Worm (Caenorhabditis elegans) whole organism, late embryonic: ENCODE data around the gene dhcr-24.

Source experiments
- F13H6.1 ChIP-seq: sonication (generic microtip); optimal IDR thresholded peaks from 2 replicates; lab custom pipeline; 2016; ENCODE audit warnings: missing genetic modification characterization, missing compliant biosample characterization
- K09A11.1 ChIP-seq: sonication (generic microtip); optimal IDR thresholded peaks from 2 replicates; lab custom pipeline; 2017; ENCODE audit warnings: antibody characterized with exemption, mild to moderate bottlenecking, missing genetic modification characterization, missing compliant biosample characterization; ENCODE audit not compliant: insufficient read depth
- T23F11.4 ChIP-seq: fragments of 200-800 bp; sonication (Bioruptor generic); optimal IDR thresholded peaks from 2 replicates; lab custom pipeline; 2018; ENCODE audit warnings: mild to moderate bottlenecking, missing genetic modification characterization, missing compliant biosample characterization
- Y22D7AL.16 ChIP-seq: sonication (generic microtip); optimal IDR thresholded peaks from 2 replicates; lab custom pipeline; 2016; ENCODE audit warnings: missing genetic modification characterization, missing compliant biosample characterization
- ahr-1 ChIP-seq: sonication (generic microtip); optimal IDR thresholded peaks from 2 replicates; lab custom pipeline; 2016; ENCODE audit warnings: missing genetic modification characterization, missing compliant biosample characterization
- ceh-14 ChIP-seq: sonication (generic microtip); optimal IDR thresholded peaks from 2 replicates; lab custom pipeline; 2016; ENCODE audit warnings: missing genotype, missing genetic modification characterization, missing compliant biosample characterization
- ceh-24 ChIP-seq: sonication (generic microtip); optimal IDR thresholded peaks from 2 replicates; lab custom pipeline; 2016; ENCODE audit warnings: mild to moderate bottlenecking, missing genetic modification characterization, missing compliant biosample characterization
- ceh-30 ChIP-seq: fragments of 150-350 bp; optimal IDR thresholded peaks from 2 replicates; lab custom pipeline; 2014; ENCODE audit warnings: missing biosample characterization, missing genetic modification characterization
- ceh-45 ChIP-seq: fragments of 200-800 bp; sonication (Bioruptor generic); IDR thresholded peaks from 2 replicates; pipeline ENCODE4 v1.3.6; 2022; ENCODE audit warnings: missing genetic modification reagents, missing genetic modification characterization, missing compliant biosample characterization
- ceh-9 ChIP-seq: sonication (generic microtip); optimal IDR thresholded peaks from 2 replicates; lab custom pipeline; 2016; ENCODE audit warnings: mild to moderate bottlenecking, missing genetic modification characterization, inconsistent platforms, missing compliant biosample characterization
- che-1 ChIP-seq: sonication (generic microtip); optimal IDR thresholded peaks from 2 replicates; lab custom pipeline; 2016; ENCODE audit warnings: mild to moderate bottlenecking, missing genetic modification characterization, missing compliant biosample characterization
- dmd-4 ChIP-seq: sonication (generic microtip); optimal IDR thresholded peaks from 2 replicates; lab custom pipeline; 2016; ENCODE audit warnings: borderline replicate concordance, missing genetic modification characterization, missing compliant biosample characterization
- fkh-10 ChIP-seq: fragments of 150-350 bp; optimal IDR thresholded peaks from 2 replicates; lab custom pipeline; 2014; ENCODE audit warnings: missing biosample characterization, missing genetic modification reagents, missing genetic modification characterization
- gmeb-2 ChIP-seq: sonication (generic microtip); optimal IDR thresholded peaks from 2 replicates; lab custom pipeline; 2016; ENCODE audit warnings: missing genetic modification characterization, inconsistent platforms, missing compliant biosample characterization
- hlh-15 ChIP-seq: sonication (generic microtip); optimal IDR thresholded peaks from 2 replicates; lab custom pipeline; 2016; ENCODE audit warnings: missing genetic modification characterization, missing compliant biosample characterization
- hlh-30 ChIP-seq: sonication (generic microtip); optimal IDR thresholded peaks from 2 replicates; lab custom pipeline; 2017; ENCODE audit warnings: antibody characterized with exemption, missing genetic modification characterization, missing compliant biosample characterization; ENCODE audit not compliant: insufficient read depth
- hlh-6 ChIP-seq: sonication (generic microtip); optimal IDR thresholded peaks from 2 replicates; lab custom pipeline; 2016; ENCODE audit warnings: missing genotype, missing genetic modification characterization, missing compliant biosample characterization
- hlh-8 ChIP-seq: sonication (generic microtip); optimal IDR thresholded peaks from 2 replicates; lab custom pipeline; 2016; ENCODE audit warnings: missing genotype, missing genetic modification characterization, missing compliant biosample characterization
- lim-6 ChIP-seq: sonication (generic microtip); optimal IDR thresholded peaks from 2 replicates; lab custom pipeline; 2016; ENCODE audit warnings: missing genetic modification characterization, missing compliant biosample characterization
- mec-3 ChIP-seq: sonication (generic microtip); optimal IDR thresholded peaks from 2 replicates; lab custom pipeline; 2016; ENCODE audit warnings: borderline replicate concordance, missing genetic modification characterization, missing compliant biosample characterization
- nfya-1 ChIP-seq: sonication (generic microtip); optimal IDR thresholded peaks from 2 replicates; lab custom pipeline; 2017; ENCODE audit warnings: missing genetic modification characterization, mild to moderate bottlenecking, missing compliant biosample characterization, antibody characterized with exemption, moderate library complexity
- nhr-11 ChIP-seq: fragments of 150-350 bp; optimal IDR thresholded peaks from 2 replicates; lab custom pipeline; 2014; ENCODE audit warnings: missing biosample characterization, missing genetic modification characterization
- nhr-232 ChIP-seq: sonication (generic microtip); optimal IDR thresholded peaks from 2 replicates; lab custom pipeline; 2016; ENCODE audit warnings: missing genetic modification characterization, missing compliant biosample characterization
- pat-9 ChIP-seq: fragments of 200-800 bp; sonication (Bioruptor generic); optimal IDR thresholded peaks from 2 replicates; lab custom pipeline; 2018; ENCODE audit warnings: mild to moderate bottlenecking, missing genetic modification characterization, moderate library complexity, missing compliant biosample characterization
- pax-1 ChIP-seq: fragments of 150-350 bp; optimal IDR thresholded peaks from 2 replicates; lab custom pipeline; 2014; ENCODE audit warnings: missing biosample characterization, missing genetic modification characterization
- pqm-1 ChIP-seq: sonication (generic microtip); optimal IDR thresholded peaks from 2 replicates; lab custom pipeline; 2016; ENCODE audit warnings: missing genetic modification characterization, missing compliant biosample characterization
- sdc-2 ChIP-seq: sonication (generic microtip); optimal IDR thresholded peaks from 2 replicates; lab custom pipeline; 2016; ENCODE audit warnings: missing genotype, missing genetic modification characterization, missing compliant biosample characterization
- sox-2 ChIP-seq: fragments of 200-800 bp; sonication (Bioruptor generic); IDR thresholded peaks from 2 replicates; pipeline ENCODE4 v1.3.6; 2022; ENCODE audit warnings: missing genetic modification reagents, missing genetic modification characterization, missing compliant biosample characterization
- syd-9 ChIP-seq: sonication (generic microtip); optimal IDR thresholded peaks from 2 replicates; lab custom pipeline; 2016; ENCODE audit warnings: mild to moderate bottlenecking, missing genetic modification characterization, moderate library complexity, missing compliant biosample characterization
- unc-3 ChIP-seq, 2 experiments: fragments of 200-800 bp in 1 of 2; sonication (Bioruptor generic) in 1 of 2; sonication (generic microtip) in 1 of 2; conservative IDR thresholded peaks in 1 of 2; optimal IDR thresholded peaks in 1 of 2; 2 replicates each; pipeline versions ENCODE4 v1.3.6 to Lab custom; 2016 to 2022; ENCODE audit warnings: missing compliant biosample characterization in 2 of 2, missing genetic modification characterization in 2 of 2, missing genetic modification reagents in 1 of 2
- unc-42 ChIP-seq: sonication (generic microtip); optimal IDR thresholded peaks from 2 replicates; lab custom pipeline; 2016; ENCODE audit warnings: missing genotype, missing genetic modification characterization, missing compliant biosample characterization
- unc-55 ChIP-seq: sonication (generic microtip); optimal IDR thresholded peaks from 2 replicates; lab custom pipeline; 2017; ENCODE audit warnings: missing biosample characterization, missing genetic modification reagents, missing genetic modification characterization
- ztf-16 ChIP-seq: sonication (generic microtip); optimal IDR thresholded peaks from 2 replicates; lab custom pipeline; 2017; ENCODE audit warnings: missing genetic modification characterization, missing compliant biosample characterization

Gene dhcr-24

ce11 chrX:2613077-2613476 is 49.1 kb upstream of the dhcr-24 start (continued):
- TF ChIP-seq ceh-9 (tag; lab: Kevin White, UChicago) (no peak), hlh-15 (tag; lab: Kevin White, UChicago) (peak; percentile 43), ceh-45 (GFP tag; lab: Robert Waterston, UW) (peak; percentile 79), mec-3 (tag; lab: Kevin White, UChicago) (no peak), T23F11.4 (GFP tag; lab: Kevin White, UChicago) (peak; percentile 85), nfya-1 (peak; percentile 61), sox-2 (GFP tag; lab: Robert Waterston, UW) (peak; percentile 52; the same call in 1 of the 2 replicates), K09A11.1 (tag; lab: Kevin White, UChicago) (peak; percentile 49), unc-3 (GFP tag; conservative IDR thresholded peaks at IDR 0.05; lab: Robert Waterston, UW) (peak; percentile 72), unc-3 (tag; optimal IDR thresholded peaks at IDR 0.05; lab: Kevin White, UChicago) (peak; percentile 42), syd-9 (tag; lab: Kevin White, UChicago) (peak; percentile 20), unc-42 (peak; percentile 16), ceh-14 (peak; percentile 46), dmd-4 (tag; lab: Kevin White, UChicago) (peak; percentile 58), pax-1 (no peak), ahr-1 (tag; lab: Kevin White, UChicago) (no peak), hlh-8 (no peak), lim-6 (tag; lab: Kevin White, UChicago) (no peak), ceh-24 (peak; percentile 36), ztf-16 (tag; lab: Kevin White, UChicago) (peak; percentile 71), unc-55 (GFP tag; lab: Kevin White, UChicago) (no peak), hlh-6 (tag; lab: Kevin White, UChicago) (peak; percentile 70), che-1 (tag; lab: Kevin White, UChicago) (peak; percentile 75), pqm-1 (no peak), gmeb-2 (peak; percentile 79)

DNA sequence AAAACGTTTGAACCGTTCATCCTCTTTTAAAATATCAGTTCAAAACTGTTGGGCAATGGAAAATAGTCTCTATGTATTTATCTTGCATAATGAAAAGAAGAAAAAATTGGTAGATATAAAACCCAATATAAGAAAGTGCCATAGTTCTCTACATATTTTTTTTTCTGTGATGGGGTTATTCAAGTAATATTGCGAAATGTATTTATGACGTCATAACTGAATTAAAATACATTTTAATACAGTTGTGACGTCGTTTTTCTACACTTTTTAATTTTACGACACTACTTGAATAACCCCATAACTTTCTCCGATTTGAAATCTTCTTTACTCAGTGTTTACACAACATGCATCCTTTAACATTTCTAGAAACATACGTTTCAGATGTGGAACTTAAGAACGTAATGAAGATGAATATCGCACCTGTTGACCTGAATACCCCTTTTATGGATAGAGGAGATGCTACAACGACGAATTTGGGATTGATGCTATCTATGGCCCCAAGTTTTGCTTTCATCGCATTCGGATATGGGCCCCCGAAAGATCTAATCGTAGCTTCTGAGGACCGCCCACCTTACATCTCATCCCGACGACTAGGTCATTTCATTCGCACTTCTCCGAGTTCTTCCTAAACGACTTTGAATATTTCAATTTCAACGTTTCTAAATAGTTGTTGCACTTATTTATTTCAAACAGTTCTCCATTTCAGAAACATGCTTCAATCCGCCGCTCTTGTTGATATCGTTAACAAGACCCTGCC is 43.8 kb upstream of the dhcr-24 start, which contains the start of gene T03G6.1:
Gene T03G6.1, plus strand, starts transcription at position 707 of the 757 bp plus-strand sequence.
- TF ChIP-seq ceh-24 (no peak), mec-3 (tag; lab: Kevin White, UChicago) (no peak), dmd-4 (tag; lab: Kevin White, UChicago) (no peak), Y22D7AL.16 (tag; lab: Kevin White, UChicago) (no peak), fkh-10 (GFP tag; lab: Kevin White, UChicago) (no peak)

DNA sequence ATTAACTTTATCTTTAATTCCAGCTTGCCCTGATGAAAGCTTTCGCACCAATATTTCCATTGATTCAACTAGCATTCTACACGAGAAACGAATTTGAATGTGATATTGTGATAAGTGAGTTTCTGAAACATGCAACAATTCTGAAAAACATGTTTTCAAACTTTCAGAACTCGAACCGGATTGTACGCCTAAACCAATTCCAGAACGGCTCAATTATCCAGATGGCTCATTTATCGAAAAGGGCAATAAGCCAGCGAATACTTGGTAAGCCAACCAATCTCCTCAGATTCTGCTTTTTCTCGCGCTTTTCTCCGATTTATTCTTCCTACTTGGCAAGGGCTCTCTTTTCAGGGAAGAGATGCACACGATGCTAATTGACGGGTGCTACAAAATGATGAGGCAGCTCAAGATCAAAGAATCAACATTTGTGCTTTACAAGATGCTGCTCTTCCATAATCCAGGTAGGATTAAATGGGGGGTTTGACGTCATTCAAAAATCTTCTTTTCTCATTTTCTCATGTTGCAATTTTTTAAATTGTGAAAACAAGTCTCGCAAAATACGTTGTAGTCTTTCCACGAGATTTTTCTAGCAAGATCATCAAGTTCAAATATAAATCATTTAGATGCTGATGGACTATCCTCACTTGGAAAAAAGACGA is 40.5 kb upstream of the dhcr-24 start:
- TF ChIP-seq hlh-30 (tag; lab: Kevin White, UChicago): no peak
- TF ChIP-seq sdc-2 (tag; lab: Kevin White, UChicago): no peak
- no peak for TF ChIP-seq lim-6 (tag; lab: Kevin White, UChicago)
- TF ChIP-seq fkh-10 (GFP tag; lab: Kevin White, UChicago): no peak
- no peak for TF ChIP-seq ceh-30 (tag; lab: Kevin White, UChicago)
- no peak for TF ChIP-seq pat-9
- no peak for TF ChIP-seq K09A11.1 (tag; lab: Kevin White, UChicago)
- no peak for TF ChIP-seq nfya-1
- no peak for TF ChIP-seq nhr-232
- no peak for TF ChIP-seq ceh-24
- TF ChIP-seq nhr-11 (tag; lab: Kevin White, UChicago): no peak
- no peak for TF ChIP-seq F13H6.1
- no peak for TF ChIP-seq unc-42
